Worm (Caenorhabditis elegans) whole organism, young adult: ENCODE data around the gene C18G1.8.

Experiments used
- F23B12.7 ChIP-seq: sonication (generic microtip); optimal IDR thresholded peaks from 2 replicates; lab custom pipeline; 2017; ENCODE audit warnings: missing genetic modification characterization, mild to moderate bottlenecking, missing compliant biosample characterization, antibody characterized with exemption, moderate library complexity; ENCODE audit not compliant: insufficient read depth
- F52B5.7 ChIP-seq: sonication (generic microtip); optimal IDR thresholded peaks from 2 replicates; lab custom pipeline; 2016; ENCODE audit warnings: mild to moderate bottlenecking, missing genetic modification characterization, missing compliant biosample characterization
- F55B11.4 ChIP-seq: sonication (generic microtip); optimal IDR thresholded peaks from 2 replicates; lab custom pipeline; 2016; ENCODE audit warnings: missing compliant biosample characterization, missing genetic modification characterization, borderline replicate concordance; ENCODE audit not compliant: insufficient read depth
- F57C9.4 ChIP-seq: sonication (generic microtip); optimal IDR thresholded peaks from 2 replicates; lab custom pipeline; 2017; ENCODE audit warnings: mild to moderate bottlenecking, missing genetic modification characterization, missing compliant biosample characterization
- K11D2.4 ChIP-seq: fragments of 200-800 bp; sonication (Bioruptor generic); IDR thresholded peaks from 2 replicates; pipeline ENCODE4 v1.3.6; 2022; ENCODE audit warnings: missing genetic modification reagents, missing genetic modification characterization, missing compliant biosample characterization
- K12H6.12 ChIP-seq: fragments of 200-800 bp; sonication (Bioruptor generic); optimal IDR thresholded peaks from 2 replicates; lab custom pipeline; 2018; ENCODE audit warnings: mild to moderate bottlenecking, missing genetic modification characterization, missing compliant biosample characterization
- T26A5.8 ChIP-seq: sonication (generic microtip); optimal IDR thresholded peaks from 2 replicates; lab custom pipeline; 2016; ENCODE audit warnings: missing genetic modification characterization, missing compliant biosample characterization
- Y53F4B.3 ChIP-seq: fragments of 200-800 bp; sonication (Bioruptor generic); IDR thresholded peaks from 2 replicates; pipeline ENCODE4 v1.3.6; 2022; ENCODE audit warnings: missing genetic modification reagents, missing genetic modification characterization, missing compliant biosample characterization
- Y56A3A.18 ChIP-seq: fragments of 200-800 bp; sonication (Bioruptor generic); IDR thresholded peaks from 2 replicates; pipeline ENCODE4 v1.3.6; 2022; ENCODE audit warnings: missing genetic modification reagents, missing genetic modification characterization, missing compliant biosample characterization
- ama-1 ChIP-seq, 3 experiments: fragments of 150-350 bp in 1 of 3; sonication (generic microtip) in 2 of 3; optimal IDR thresholded peaks; 2 replicates each; lab custom pipeline; 2014 to 2018; ENCODE audit warnings: missing biosample characterization in 2 of 3, missing genetic modification characterization in 2 of 3, missing genetic modification reagents in 2 of 3
- cebp-1 ChIP-seq, 2 experiments: fragments of 200-800 bp in 1 of 2; sonication (Bioruptor generic) in 1 of 2; sonication (generic microtip) in 1 of 2; IDR thresholded peaks in 1 of 2; optimal IDR thresholded peaks in 1 of 2; 2 replicates each; pipeline versions ENCODE4 v1.3.6 to Lab custom; 2017 to 2022; ENCODE audit warnings: missing compliant biosample characterization in 2 of 2, missing genetic modification characterization in 2 of 2, mild to moderate bottlenecking in 1 of 2, missing genetic modification reagents in 1 of 2, moderate library complexity in 1 of 2
- ceh-100 ChIP-seq: fragments of 200-800 bp; sonication (Bioruptor generic); IDR thresholded peaks from 2 replicates; pipeline ENCODE4 v1.3.6; 2022; ENCODE audit warnings: missing genetic modification reagents, missing genetic modification characterization, missing compliant biosample characterization
- ceh-27 ChIP-seq: fragments of 200-800 bp; sonication (Bioruptor generic); optimal IDR thresholded peaks from 2 replicates; lab custom pipeline; 2018; ENCODE audit warnings: mild to moderate bottlenecking, missing genetic modification characterization, moderate library complexity, missing compliant biosample characterization
- ceh-40 ChIP-seq: fragments of 200-800 bp; sonication (Bioruptor generic); IDR thresholded peaks from 2 replicates; pipeline ENCODE4 v1.3.6; 2022; ENCODE audit warnings: missing genetic modification characterization, missing compliant biosample characterization
- ceh-79 ChIP-seq: sonication (generic microtip); optimal IDR thresholded peaks from 2 replicates; lab custom pipeline; 2017; ENCODE audit warnings: mild to moderate bottlenecking, missing genetic modification characterization, missing compliant biosample characterization
- die-1 ChIP-seq: sonication (generic microtip); optimal IDR thresholded peaks from 2 replicates; lab custom pipeline; 2016; ENCODE audit warnings: missing genotype, mild to moderate bottlenecking, missing genetic modification characterization, missing compliant biosample characterization
- ekl-4 ChIP-seq: fragments of 200-800 bp; sonication (Bioruptor generic); IDR thresholded peaks from 2 replicates; pipeline ENCODE4 v1.3.6; 2022; ENCODE audit warnings: missing genetic modification reagents, missing genetic modification characterization, missing compliant biosample characterization
- gei-17 ChIP-seq: fragments of 200-800 bp; sonication (Bioruptor generic); optimal IDR thresholded peaks from 2 replicates; lab custom pipeline; 2018; ENCODE audit warnings: mild to moderate bottlenecking, missing genetic modification characterization, missing compliant biosample characterization
- lag-1 ChIP-seq: fragments of 200-800 bp; sonication (Bioruptor generic); IDR thresholded peaks from 2 replicates; pipeline ENCODE4 v1.3.6; 2022; ENCODE audit warnings: missing genetic modification reagents, missing genetic modification characterization, missing compliant biosample characterization
- lsl-1 ChIP-seq: fragments of 200-800 bp; sonication (Bioruptor generic); optimal IDR thresholded peaks from 2 replicates; lab custom pipeline; 2018; ENCODE audit warnings: mild to moderate bottlenecking, missing genetic modification characterization, moderate library complexity, missing compliant biosample characterization
- madf-10 ChIP-seq: sonication (generic microtip); optimal IDR thresholded peaks from 2 replicates; lab custom pipeline; 2016; ENCODE audit warnings: mild to moderate bottlenecking, missing genetic modification characterization, missing compliant biosample characterization
- madf-3 ChIP-seq: fragments of 200-800 bp; sonication (Bioruptor generic); IDR thresholded peaks from 2 replicates; pipeline ENCODE4 v1.3.6; 2022; ENCODE audit warnings: missing genetic modification reagents, missing genetic modification characterization, missing compliant biosample characterization
- madf-6 ChIP-seq: fragments of 200-800 bp; sonication (Bioruptor generic); IDR thresholded peaks from 2 replicates; pipeline ENCODE4 v1.3.6; 2022; ENCODE audit warnings: missing genetic modification reagents, missing genetic modification characterization, missing compliant biosample characterization
- mcd-1 ChIP-seq: fragments of 200-800 bp; sonication (Bioruptor generic); IDR thresholded peaks from 2 replicates; pipeline ENCODE4 v1.3.6; 2022; ENCODE audit warnings: missing genetic modification reagents, missing genetic modification characterization, missing compliant biosample characterization
- nfyb-1 ChIP-seq: fragments of 200-800 bp; sonication (Bioruptor generic); IDR thresholded peaks from 2 replicates; pipeline ENCODE4 v1.3.6; 2022; ENCODE audit warnings: missing genetic modification reagents, missing genetic modification characterization, missing compliant biosample characterization
- nhr-179 ChIP-seq: sonication (generic microtip); optimal IDR thresholded peaks from 2 replicates; lab custom pipeline; 2016; ENCODE audit warnings: mild to moderate bottlenecking, missing genetic modification characterization, missing compliant biosample characterization
- repo-1 ChIP-seq: sonication (generic microtip); optimal IDR thresholded peaks from 2 replicates; lab custom pipeline; 2017; ENCODE audit warnings: mild to moderate bottlenecking, missing genetic modification characterization, missing compliant biosample characterization
- rpc-1 ChIP-seq, 2 experiments: fragments of 150-350 bp in 1 of 2; sonication (generic microtip) in 1 of 2; optimal IDR thresholded peaks; 2 replicates each; lab custom pipeline; 2014 to 2018; ENCODE audit warnings: missing biosample characterization in 1 of 2, missing genetic modification characterization in 1 of 2, missing genetic modification reagents in 1 of 2, missing genotype in 1 of 2
- snpc-1.3 ChIP-seq: sonication (generic microtip); optimal IDR thresholded peaks from 2 replicates; lab custom pipeline; 2017; ENCODE audit warnings: missing genetic modification characterization, mild to moderate bottlenecking, missing compliant biosample characterization, antibody characterized with exemption, moderate library complexity, missing genotype, missing genetic modification reagents; ENCODE audit not compliant: insufficient read depth
- snpc-4 ChIP-seq, 5 experiments: fragments of 150-350 bp in 1 of 5; sonication (generic microtip) in 4 of 5; optimal IDR thresholded peaks; 2 replicates each; lab custom pipeline; 2014 to 2018; ENCODE audit warnings: missing genetic modification characterization in 5 of 5, missing biosample characterization in 3 of 5, antibody characterized with exemption in 2 of 5, mild to moderate bottlenecking in 2 of 5, missing compliant biosample characterization in 2 of 5, missing genotype in 2 of 5, moderate library complexity in 2 of 5, missing genetic modification reagents in 1 of 5
- somi-1 ChIP-seq: fragments of 200-800 bp; sonication (Bioruptor generic); optimal IDR thresholded peaks from 2 replicates; lab custom pipeline; 2018; ENCODE audit warnings: mild to moderate bottlenecking, missing genetic modification characterization, missing compliant biosample characterization
- sptf-2 ChIP-seq: fragments of 200-800 bp; sonication (Bioruptor generic); optimal IDR thresholded peaks from 2 replicates; lab custom pipeline; 2018; ENCODE audit warnings: mild to moderate bottlenecking, missing genetic modification characterization, missing compliant biosample characterization
- tbx-9 ChIP-seq: sonication (generic microtip); optimal IDR thresholded peaks from 2 replicates; lab custom pipeline; 2016; ENCODE audit warnings: borderline replicate concordance, missing genetic modification characterization, inconsistent platforms, missing compliant biosample characterization
- tlf-1 ChIP-seq: fragments of 200-800 bp; sonication (Bioruptor generic); optimal IDR thresholded peaks from 2 replicates; lab custom pipeline; 2018; ENCODE audit warnings: mild to moderate bottlenecking, missing genetic modification characterization, missing compliant biosample characterization
- unc-130 ChIP-seq: sonication (generic microtip); optimal IDR thresholded peaks from 2 replicates; lab custom pipeline; 2016; ENCODE audit warnings: missing genetic modification reagents, missing genetic modification characterization, missing compliant biosample characterization
- unc-62 ChIP-seq: fragments of 150-350 bp; optimal IDR thresholded peaks from 2 replicates; lab custom pipeline; 2014; ENCODE audit warnings: missing biosample characterization, missing genetic modification reagents, missing genetic modification characterization
- ztf-18 ChIP-seq: sonication (generic microtip); optimal IDR thresholded peaks from 2 replicates; lab custom pipeline; 2016; ENCODE audit warnings: missing genotype, mild to moderate bottlenecking, missing genetic modification characterization, missing compliant biosample characterization
- ztf-26 ChIP-seq: sonication (generic microtip); optimal IDR thresholded peaks from 2 replicates; lab custom pipeline; 2017; ENCODE audit warnings: missing genetic modification characterization, missing compliant biosample characterization

The C18G1.8 gene

DNA sequence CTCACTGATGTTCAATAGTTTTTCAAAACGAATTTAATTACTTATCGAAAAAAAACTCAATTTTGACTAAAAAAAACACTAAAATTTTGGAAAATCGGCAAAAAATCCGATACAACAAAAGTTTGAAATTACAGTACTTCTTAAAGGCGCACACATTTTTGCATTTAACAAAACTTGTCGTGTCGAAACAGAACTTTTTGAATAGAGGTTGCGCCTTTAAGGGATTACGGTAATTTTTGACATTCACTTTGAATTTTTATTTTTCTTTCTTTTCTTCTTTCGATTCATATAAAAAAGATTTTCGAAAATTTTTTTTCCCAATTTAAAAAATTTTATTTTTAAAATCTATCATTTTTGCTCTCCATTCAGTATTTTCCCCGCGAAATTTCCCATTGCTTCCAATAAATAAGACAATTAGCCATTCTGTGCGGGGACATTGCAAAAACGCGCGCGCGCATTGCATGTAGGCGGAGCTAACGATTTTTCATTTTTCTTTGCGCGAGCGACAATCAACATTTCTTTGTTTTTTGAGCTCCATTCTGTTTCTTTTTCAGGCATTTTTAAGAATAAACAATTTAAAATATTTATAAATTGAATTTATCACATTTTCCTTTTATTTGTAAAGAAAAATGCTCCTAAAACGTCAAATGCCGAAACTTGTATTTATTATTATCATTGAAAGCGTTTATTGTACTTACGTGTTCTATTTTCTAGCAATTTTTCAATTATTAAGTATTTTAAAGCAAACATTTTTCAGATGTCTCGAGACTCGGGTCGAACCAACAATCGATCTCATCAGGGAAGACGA lies 35.0 kb downstream of the C18G1.8 start, which contains the start of gene F39G3.3 (continued):
- no peak for TF ChIP-seq ama-1 (optimal IDR thresholded peaks at IDR 0.05; lab: Kevin White, UChicago)
- no peak for TF ChIP-seq ama-1 (GFP tag; optimal IDR thresholded peaks at IDR 0.05; lab: Kevin White, UChicago)
- no peak for TF ChIP-seq F52B5.7 (tag; lab: Kevin White, UChicago)
- TF ChIP-seq mcd-1 (GFP tag; lab: Robert Waterston, UW): peak; percentile 56; the same call in 1 of the 2 replicates
- no peak for TF ChIP-seq Y56A3A.18 (GFP tag; lab: Robert Waterston, UW)
- no peak for TF ChIP-seq madf-3 (GFP tag; lab: Robert Waterston, UW)
- no peak for TF ChIP-seq F57C9.4 (tag; lab: Kevin White, UChicago)
- peak; percentile 67 for TF ChIP-seq snpc-1.3 (tag; lab: Kevin White, UChicago)
- peak; percentile 24 for TF ChIP-seq ceh-27 (GFP tag; lab: Kevin White, UChicago)
- peak; percentile 65 for TF ChIP-seq tlf-1
- TF ChIP-seq die-1 (tag; lab: Kevin White, UChicago): peak; percentile 30
- TF ChIP-seq unc-62 (GFP tag; lab: Kevin White, UChicago): no peak
- no peak for TF ChIP-seq Y53F4B.3 (GFP tag; lab: Robert Waterston, UW)
- TF ChIP-seq rpc-1 (optimal IDR thresholded peaks at IDR 0.05; lab: Kevin White, UChicago): peak; percentile 45
- no peak for TF ChIP-seq rpc-1 (tag; optimal IDR thresholded peaks at IDR 0.05; lab: Kevin White, UChicago)
- TF ChIP-seq sptf-2 (GFP tag; lab: Kevin White, UChicago): no peak
- TF ChIP-seq ceh-40 (GFP tag; lab: Robert Waterston, UW): no peak
- TF ChIP-seq ceh-100 (GFP tag; lab: Robert Waterston, UW): no peak
- no peak for TF ChIP-seq repo-1
- TF ChIP-seq madf-10 (tag; lab: Kevin White, UChicago): peak; percentile 32
- TF ChIP-seq snpc-4 (GFP tag; optimal IDR thresholded peaks at IDR 0.05; lab: Kevin White, UChicago): peak; percentile 21
- peak in 3 of 4 experiments; percentile 43 to 64 (median 59) for TF ChIP-seq snpc-4 (tag; optimal IDR thresholded peaks at IDR 0.05; lab: Kevin White, UChicago)
- TF ChIP-seq gei-17 (GFP tag; lab: Kevin White, UChicago): no peak
- no peak for TF ChIP-seq K12H6.12 (tag; lab: Kevin White, UChicago)
- no peak for TF ChIP-seq K11D2.4 (GFP tag; lab: Robert Waterston, UW)
- TF ChIP-seq tbx-9 (tag; lab: Kevin White, UChicago): no peak
- TF ChIP-seq F23B12.7 (tag; lab: Kevin White, UChicago): peak; percentile 46
- no peak for TF ChIP-seq nhr-179 (tag; lab: Kevin White, UChicago)
- peak; percentile 97 for TF ChIP-seq madf-6 (GFP tag; lab: Robert Waterston, UW)
- TF ChIP-seq ceh-79 (tag; lab: Kevin White, UChicago): no peak
- TF ChIP-seq lsl-1: peak; percentile 100
- TF ChIP-seq lag-1: no peak
- TF ChIP-seq T26A5.8: no peak
- TF ChIP-seq ekl-4: peak; percentile 52; the same call in 1 of the 2 replicates
- TF ChIP-seq unc-130: peak; percentile 76
- peak; percentile 72 for TF ChIP-seq ztf-18
- TF ChIP-seq F55B11.4 (tag; lab: Kevin White, UChicago): no peak

- TF ChIP-seq K12H6.12 (tag; lab: Kevin White, UChicago): no peak
- no peak for TF ChIP-seq cebp-1 (GFP tag; IDR thresholded peaks at IDR 0.05; lab: Robert Waterston, UW)
- peak; percentile 40 for TF ChIP-seq cebp-1 (tag; optimal IDR thresholded peaks at IDR 0.05; lab: Kevin White, UChicago)
- TF ChIP-seq ztf-26 (tag; lab: Kevin White, UChicago): peak; percentile 38
- 0 out of 2 replicates have a peak, but pooled peaks have one; percentile 22 for TF ChIP-seq nfyb-1 (GFP tag; lab: Robert Waterston, UW)
- no peak for TF ChIP-seq madf-10 (tag; lab: Kevin White, UChicago)
- peak; percentile 52; the same call in 1 of the 2 replicates for TF ChIP-seq K11D2.4 (GFP tag; lab: Robert Waterston, UW)
- peak; percentile 63 for TF ChIP-seq somi-1 (GFP tag; lab: Kevin White, UChicago)
Measured at ce11 chrV:4730075-4730474, 36.3 kb downstream of the C18G1.8 start, which contains the start of gene tig-2. tig-2 (minus strand) TSS chrV:4730161.
